Worm (Caenorhabditis elegans) whole organism, L2 larva: Measurements from ENCODE around the gene fipr-15.

Experiments used
- C34F6.9 ChIP-seq: fragments of 150-350 bp; optimal IDR thresholded peaks from 2 replicates; lab custom pipeline; 2014; ENCODE audit warnings: missing biosample characterization, missing genetic modification characterization
- R02D3.7 ChIP-seq: fragments of 150-350 bp; optimal IDR thresholded peaks from 2 replicates; lab custom pipeline; 2014; ENCODE audit warnings: missing biosample characterization, missing genetic modification characterization
- Y55F3AM.14 ChIP-seq: fragments of 200-800 bp; sonication (Bioruptor generic); optimal IDR thresholded peaks from 2 replicates; lab custom pipeline; 2018; ENCODE audit warnings: mild to moderate bottlenecking, missing genetic modification characterization, missing compliant biosample characterization
- ZK546.5 ChIP-seq: sonication (generic microtip); optimal IDR thresholded peaks from 2 replicates; lab custom pipeline; 2017; ENCODE audit warnings: missing biosample characterization, missing genetic modification characterization
- alr-1 ChIP-seq: fragments of 150-350 bp; optimal IDR thresholded peaks from 2 replicates; lab custom pipeline; 2014; ENCODE audit warnings: missing biosample characterization, missing genetic modification characterization
- aly-2 ChIP-seq: fragments of 150-350 bp; optimal IDR thresholded peaks from 2 replicates; lab custom pipeline; 2014; ENCODE audit warnings: missing biosample characterization, missing genetic modification characterization
- ama-1 ChIP-seq: fragments of 150-350 bp; optimal IDR thresholded peaks from 2 replicates; lab custom pipeline; 2018; ENCODE audit warnings: inconsistent platforms
- ceh-16 ChIP-seq: fragments of 150-350 bp; optimal IDR thresholded peaks from 2 replicates; lab custom pipeline; 2014; ENCODE audit warnings: missing biosample characterization, missing genetic modification characterization
- ceh-82 ChIP-seq: fragments of 150-350 bp; optimal IDR thresholded peaks from 2 replicates; lab custom pipeline; 2014; ENCODE audit warnings: missing biosample characterization, missing genetic modification characterization
- dmd-4 ChIP-seq: sonication (generic microtip); optimal IDR thresholded peaks from 2 replicates; lab custom pipeline; 2017; ENCODE audit warnings: missing biosample characterization, missing genetic modification characterization
- egl-27 ChIP-seq: sonication (generic microtip); optimal IDR thresholded peaks from 3 replicates; lab custom pipeline; 2017; ENCODE audit warnings: missing biosample characterization, missing genetic modification reagents, missing genetic modification characterization
- elt-1 ChIP-seq: fragments of 150-350 bp; optimal IDR thresholded peaks from 2 replicates; lab custom pipeline; 2014; ENCODE audit warnings: missing biosample characterization, missing genetic modification characterization
- elt-3 ChIP-seq: sonication (generic microtip); optimal IDR thresholded peaks from 2 replicates; lab custom pipeline; 2017; ENCODE audit warnings: missing biosample characterization, missing genetic modification characterization
- fos-1 ChIP-seq: fragments of 150-350 bp; optimal IDR thresholded peaks from 2 replicates; lab custom pipeline; 2014; ENCODE audit warnings: missing biosample characterization, missing genetic modification characterization
- lin-11 ChIP-seq: fragments of 150-350 bp; sonication (generic microtip); optimal IDR thresholded peaks from 2 replicates; lab custom pipeline; 2014; ENCODE audit warnings: missing biosample characterization, missing genetic modification characterization, inconsistent platforms, mixed read lengths
- lin-13 ChIP-seq: fragments of 150-350 bp; optimal IDR thresholded peaks from 2 replicates; lab custom pipeline; 2014; ENCODE audit warnings: missing biosample characterization, missing genetic modification reagents, missing genetic modification characterization
- lin-39 ChIP-seq: fragments of 150-350 bp; optimal IDR thresholded peaks from 2 replicates; lab custom pipeline; 2014; ENCODE audit warnings: missing biosample characterization, missing genetic modification reagents, missing genetic modification characterization
- lsy-2 ChIP-seq, 2 experiments: fragments of 150-350 bp in 1 of 2; sonication (generic microtip) in 1 of 2; optimal IDR thresholded peaks; 2 replicates each; lab custom pipeline; 2014 to 2017; ENCODE audit warnings: missing biosample characterization in 2 of 2, missing genetic modification characterization in 2 of 2
- mab-5 ChIP-seq: fragments of 150-350 bp; optimal IDR thresholded peaks from 2 replicates; lab custom pipeline; 2014; ENCODE audit warnings: missing biosample characterization, missing genetic modification characterization
- mbf-1 ChIP-seq: sonication (generic microtip); optimal IDR thresholded peaks from 2 replicates; lab custom pipeline; 2017; ENCODE audit warnings: missing biosample characterization, missing genetic modification characterization
- nhr-11 ChIP-seq: fragments of 150-350 bp; optimal IDR thresholded peaks from 2 replicates; lab custom pipeline; 2014; ENCODE audit warnings: missing biosample characterization, missing genetic modification characterization
- nhr-12 ChIP-seq: fragments of 150-350 bp; optimal IDR thresholded peaks from 2 replicates; lab custom pipeline; 2014; ENCODE audit warnings: missing biosample characterization, missing genetic modification characterization
- nhr-129 ChIP-seq: fragments of 150-350 bp; optimal IDR thresholded peaks from 2 replicates; lab custom pipeline; 2014; ENCODE audit warnings: missing biosample characterization, missing genetic modification characterization
- nhr-23 ChIP-seq: fragments of 150-350 bp; optimal IDR thresholded peaks from 2 replicates; lab custom pipeline; 2014; ENCODE audit warnings: missing biosample characterization, missing genetic modification reagents, missing genetic modification characterization
- nhr-25 ChIP-seq: fragments of 150-350 bp; sonication (generic microtip); optimal IDR thresholded peaks from 3 replicates; lab custom pipeline; 2014; ENCODE audit warnings: missing biosample characterization, missing genetic modification characterization
- nhr-6 ChIP-seq: fragments of 150-350 bp; optimal IDR thresholded peaks from 2 replicates; lab custom pipeline; 2014; ENCODE audit warnings: missing biosample characterization, missing genetic modification characterization
- nhr-77 ChIP-seq: fragments of 150-350 bp; optimal IDR thresholded peaks from 2 replicates; lab custom pipeline; 2014; ENCODE audit warnings: missing biosample characterization, missing genetic modification characterization
- peb-1 ChIP-seq: fragments of 150-350 bp; optimal IDR thresholded peaks from 2 replicates; lab custom pipeline; 2014; ENCODE audit warnings: missing biosample characterization, missing genetic modification characterization
- sem-4 ChIP-seq: fragments of 150-350 bp; optimal IDR thresholded peaks from 2 replicates; lab custom pipeline; 2014; ENCODE audit warnings: missing biosample characterization, missing genetic modification reagents, missing genetic modification characterization
- skn-1 ChIP-seq: sonication (generic microtip); optimal IDR thresholded peaks from 2 replicates; lab custom pipeline; 2017; ENCODE audit warnings: missing biosample characterization, missing genetic modification characterization
- sma-3 ChIP-seq: sonication (generic microtip); optimal IDR thresholded peaks from 2 replicates; lab custom pipeline; 2016; ENCODE audit warnings: missing genetic modification reagents, missing genetic modification characterization, missing compliant biosample characterization
- sma-9 ChIP-seq, 2 experiments: fragments of 150-350 bp in 1 of 2; sonication (generic microtip) in 1 of 2; optimal IDR thresholded peaks; 2 replicates each; lab custom pipeline; 2014 to 2016; ENCODE audit warnings: missing genetic modification characterization in 2 of 2, mild to moderate bottlenecking in 1 of 2, missing biosample characterization in 1 of 2, missing compliant biosample characterization in 1 of 2, missing genetic modification reagents in 1 of 2, moderate library complexity in 1 of 2
- snpc-4 ChIP-seq: fragments of 150-350 bp; optimal IDR thresholded peaks from 2 replicates; lab custom pipeline; 2014; ENCODE audit warnings: missing biosample characterization, missing genetic modification characterization
- unc-39 ChIP-seq: fragments of 150-350 bp; optimal IDR thresholded peaks from 2 replicates; lab custom pipeline; 2014; ENCODE audit warnings: missing biosample characterization, missing genetic modification characterization
- zag-1 ChIP-seq: fragments of 150-350 bp; optimal IDR thresholded peaks from 2 replicates; lab custom pipeline; 2014; ENCODE audit warnings: missing biosample characterization, missing genetic modification characterization
- ztf-1 ChIP-seq: fragments of 200-800 bp; sonication (Bioruptor generic); conservative IDR thresholded peaks from 2 replicates; pipeline ENCODE4 v1.3.6; 2022; ENCODE audit warnings: missing genetic modification characterization, missing compliant biosample characterization
- ztf-11 ChIP-seq: sonication (generic microtip); optimal IDR thresholded peaks from 2 replicates; lab custom pipeline; 2017; ENCODE audit warnings: missing biosample characterization, missing genetic modification characterization
- ztf-4 ChIP-seq: fragments of 150-350 bp; optimal IDR thresholded peaks from 2 replicates; lab custom pipeline; 2014; ENCODE audit warnings: missing biosample characterization, missing genetic modification characterization

Gene fipr-15

DNA sequence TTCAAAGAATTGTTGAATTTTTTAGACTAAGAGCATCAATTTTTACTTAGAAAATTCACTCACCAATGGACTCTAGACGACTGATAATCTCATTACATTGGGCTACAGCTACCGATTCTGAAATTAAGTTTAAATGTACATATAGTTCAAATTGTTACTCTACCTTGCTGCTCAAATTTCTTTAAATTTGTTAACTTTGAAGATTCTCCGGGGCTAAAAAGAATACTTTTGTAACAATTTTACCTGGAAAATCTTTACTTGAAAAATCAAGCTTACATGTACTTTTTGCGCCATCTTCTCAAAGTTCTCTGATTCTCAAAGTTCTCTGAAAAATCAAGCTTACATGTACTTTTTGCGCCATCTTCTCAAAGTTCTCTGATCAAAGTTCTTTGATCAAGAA lies 822 bp upstream of the fipr-15 start, which contains the start of gene sdz-13:
Gene sdz-13, minus strand, starts transcription at position 101 of the 400 bp plus-strand sequence.
- TF ChIP-seq ceh-16 (tag; lab: Kevin White, UChicago): no peak
- TF ChIP-seq ztf-1 (GFP tag; lab: Robert Waterston, UW): no peak
- no peak for TF ChIP-seq elt-3 (tag; lab: Kevin White, UChicago)
- no peak for TF ChIP-seq peb-1
- TF ChIP-seq R02D3.7: no peak
- TF ChIP-seq snpc-4: no peak
- TF ChIP-seq aly-2 (tag; lab: Kevin White, UChicago): no peak
- no peak for TF ChIP-seq elt-1 (tag; lab: Kevin White, UChicago)
- no peak for TF ChIP-seq sem-4 (tag; lab: Kevin White, UChicago)
- no peak for TF ChIP-seq mab-5 (tag; lab: Kevin White, UChicago)
- no peak for TF ChIP-seq skn-1 (tag; lab: Kevin White, UChicago)
- TF ChIP-seq lin-39 (tag; lab: Kevin White, UChicago): no peak
- TF ChIP-seq mbf-1 (tag; lab: Kevin White, UChicago): no peak
- no peak for TF ChIP-seq ceh-82 (tag; lab: Kevin White, UChicago)
- no peak for TF ChIP-seq nhr-6 (tag; lab: Kevin White, UChicago)
- TF ChIP-seq ztf-4 (tag; lab: Kevin White, UChicago): no peak

DNA sequence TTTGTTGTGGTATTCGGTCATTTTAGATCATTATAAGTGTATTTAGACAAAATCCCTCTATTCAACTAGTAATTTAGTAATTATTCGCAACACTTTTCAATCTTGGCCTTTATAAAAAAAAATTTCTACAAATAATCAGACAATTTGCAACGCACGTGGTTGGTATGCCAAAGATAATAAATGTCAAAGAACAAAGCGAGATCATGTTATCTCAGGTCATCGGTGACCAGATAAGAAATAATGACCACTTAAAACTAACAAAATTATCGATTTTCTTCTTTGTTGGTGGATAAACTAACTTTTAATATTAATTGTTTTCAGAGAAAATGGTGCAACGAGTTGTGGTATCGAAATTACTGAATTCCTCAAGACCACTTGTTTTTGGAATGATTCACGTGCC lies 866 bp downstream of the fipr-15 start, which contains the start of gene F13E9.13:
Gene F13E9.13, plus strand, starts transcription at position 317 of the 400 bp plus-strand sequence.
- TF ChIP-seq fos-1 (tag; lab: Kevin White, UChicago) (peak; percentile 24), nhr-129 (tag; lab: Kevin White, UChicago) (no peak), sma-9 (GFP tag; optimal IDR thresholded peaks at IDR 0.05; lab: Kevin White, UChicago) (peak; percentile 46), sma-9 (tag; optimal IDR thresholded peaks at IDR 0.05; lab: Kevin White, UChicago) (no peak)

DNA sequence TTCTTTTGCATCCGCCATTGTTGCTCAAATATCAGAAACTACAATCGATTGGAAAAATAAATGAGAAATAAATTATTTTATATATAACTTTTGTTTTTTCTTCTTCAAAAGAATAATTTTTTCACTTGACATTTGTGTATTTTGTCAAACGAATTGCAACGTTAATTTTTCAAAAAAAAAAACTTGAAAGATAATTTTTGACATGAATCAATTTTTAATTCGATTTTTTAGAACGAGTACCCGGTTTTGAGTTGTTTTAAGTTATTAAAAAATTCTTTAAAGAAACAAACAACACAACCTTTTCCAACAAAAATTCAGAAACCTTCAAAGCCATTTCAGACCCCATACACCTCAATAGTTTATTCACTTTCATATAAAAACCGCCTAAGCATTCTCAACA lies 3.9 kb downstream of the fipr-15 start, which contains the start of gene F13E9.5:
Gene F13E9.5, minus strand, starts transcription at position 101 of the 400 bp plus-strand sequence.
- TF ChIP-seq egl-27: no peak
- TF ChIP-seq sma-9 (GFP tag; optimal IDR thresholded peaks at IDR 0.05; lab: Kevin White, UChicago): no peak
- no peak for TF ChIP-seq sma-9 (tag; optimal IDR thresholded peaks at IDR 0.05; lab: Kevin White, UChicago)
- TF ChIP-seq ZK546.5 (tag; lab: Kevin White, UChicago): no peak
- no peak for TF ChIP-seq ama-1 (lab: Kevin White, UChicago)

ce11 chrIV:10885915-10886314 lies 5.6 kb downstream of the fipr-15 start, which contains the start of gene srlf-11:
TSS of gene srlf-11 (minus strand) at chrIV:10886015.
- TF ChIP-seq nhr-129 (tag; lab: Kevin White, UChicago) (no peak), lsy-2 (tag; optimal IDR thresholded peaks at IDR 0.05; lab: Kevin White, UChicago) (no peak), nhr-23 (tag; lab: Kevin White, UChicago) (no peak), alr-1 (tag; lab: Kevin White, UChicago) (no peak), Y55F3AM.14 (no peak), nhr-11 (tag; lab: Kevin White, UChicago) (no peak), sma-3 (GFP tag; lab: Kevin White, UChicago) (no peak), C34F6.9 (tag; lab: Kevin White, UChicago) (no peak), nhr-12 (tag; lab: Kevin White, UChicago) (no peak), mab-5 (tag; lab: Kevin White, UChicago) (no peak), zag-1 (tag; lab: Kevin White, UChicago) (no peak), ZK546.5 (tag; lab: Kevin White, UChicago) (no peak), ceh-82 (tag; lab: Kevin White, UChicago) (no peak)

DNA sequence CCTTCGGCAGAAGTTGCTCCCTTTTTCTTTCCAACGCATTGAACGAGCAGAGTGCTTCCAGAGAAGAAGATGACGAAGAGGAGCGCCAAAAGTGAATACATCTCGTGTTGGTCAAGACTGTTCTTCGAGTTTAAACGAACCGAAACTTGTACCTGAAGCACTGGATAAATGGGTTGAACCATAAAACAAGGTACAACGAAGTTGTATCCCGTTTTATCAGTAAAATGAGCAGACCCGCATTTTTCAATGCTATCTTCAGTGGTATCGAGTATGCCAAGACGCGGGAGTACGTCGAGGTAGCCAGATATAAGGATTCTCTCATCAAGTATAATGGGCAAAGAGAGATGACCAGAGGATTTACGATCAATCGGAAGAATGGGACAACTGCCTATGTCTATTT lies 6.9 kb downstream of the fipr-15 start, which contains the start of gene F13E9.16:
Gene F13E9.16, minus strand, starts transcription at position 101 of the 400 bp plus-strand sequence.
- TF ChIP-seq mab-5 (tag; lab: Kevin White, UChicago) (no peak), lin-11 (no peak), nhr-25 (tag; lab: Kevin White, UChicago) (no peak), dmd-4 (tag; lab: Kevin White, UChicago) (no peak), unc-39 (tag; lab: Kevin White, UChicago) (no peak), ztf-4 (tag; lab: Kevin White, UChicago) (no peak), nhr-77 (tag; lab: Kevin White, UChicago) (no peak), peb-1 (no peak), C34F6.9 (tag; lab: Kevin White, UChicago) (no peak), ceh-16 (tag; lab: Kevin White, UChicago) (no peak), lin-13 (GFP tag; lab: Kevin White, UChicago) (no peak), elt-1 (tag; lab: Kevin White, UChicago) (no peak), mbf-1 (tag; lab: Kevin White, UChicago) (no peak), fos-1 (tag; lab: Kevin White, UChicago) (no peak), aly-2 (tag; lab: Kevin White, UChicago) (no peak), ztf-11 (no peak)
